Worm (Caenorhabditis elegans) whole organism, late embryonic: ENCODE results near the gene C29F9.8.
"Not testable (repeated sequence)": the region's sequence is repeated elsewhere in the genome, so short reads cannot be mapped to it uniquely, and the experiment has no call there.

ENCODE experiments used
- C08G9.2 ChIP-seq: sonication (generic microtip); optimal IDR thresholded peaks from 2 replicates; lab custom pipeline; 2016; ENCODE audit warnings: mild to moderate bottlenecking, missing genetic modification characterization, moderate library complexity, missing compliant biosample characterization
- K02D7.2 ChIP-seq: sonication (generic microtip); optimal IDR thresholded peaks from 2 replicates; lab custom pipeline; 2017; ENCODE audit warnings: mild to moderate bottlenecking, missing genetic modification characterization, missing compliant biosample characterization
- K09A11.1 ChIP-seq: sonication (generic microtip); optimal IDR thresholded peaks from 2 replicates; lab custom pipeline; 2017; ENCODE audit warnings: antibody characterized with exemption, mild to moderate bottlenecking, missing genetic modification characterization, missing compliant biosample characterization; ENCODE audit not compliant: insufficient read depth
- T23F11.4 ChIP-seq: fragments of 200-800 bp; sonication (Bioruptor generic); optimal IDR thresholded peaks from 2 replicates; lab custom pipeline; 2018; ENCODE audit warnings: mild to moderate bottlenecking, missing genetic modification characterization, missing compliant biosample characterization
- Y22D7AL.16 ChIP-seq: sonication (generic microtip); optimal IDR thresholded peaks from 2 replicates; lab custom pipeline; 2016; ENCODE audit warnings: missing genetic modification characterization, missing compliant biosample characterization
- ahr-1 ChIP-seq: sonication (generic microtip); optimal IDR thresholded peaks from 2 replicates; lab custom pipeline; 2016; ENCODE audit warnings: missing genetic modification characterization, missing compliant biosample characterization
- ama-1 ChIP-seq: fragments of 150-350 bp; optimal IDR thresholded peaks from 2 replicates; lab custom pipeline; 2014
- ceh-14 ChIP-seq: sonication (generic microtip); optimal IDR thresholded peaks from 2 replicates; lab custom pipeline; 2016; ENCODE audit warnings: missing genotype, missing genetic modification characterization, missing compliant biosample characterization
- ceh-18 ChIP-seq: sonication (generic microtip); optimal IDR thresholded peaks from 2 replicates; lab custom pipeline; 2016; ENCODE audit warnings: missing genetic modification characterization, missing compliant biosample characterization
- ceh-19 ChIP-seq: fragments of 200-800 bp; sonication (Bioruptor generic); optimal IDR thresholded peaks from 2 replicates; lab custom pipeline; 2018; ENCODE audit warnings: mild to moderate bottlenecking, missing genetic modification characterization, missing compliant biosample characterization
- ceh-2 ChIP-seq: sonication (generic microtip); optimal IDR thresholded peaks from 2 replicates; lab custom pipeline; 2016; ENCODE audit warnings: missing genotype, missing genetic modification characterization, missing compliant biosample characterization
- ceh-22 ChIP-seq: sonication (generic microtip); optimal IDR thresholded peaks from 2 replicates; lab custom pipeline; 2017; ENCODE audit warnings: missing biosample characterization, missing genetic modification characterization
- ceh-24 ChIP-seq: sonication (generic microtip); optimal IDR thresholded peaks from 2 replicates; lab custom pipeline; 2016; ENCODE audit warnings: mild to moderate bottlenecking, missing genetic modification characterization, missing compliant biosample characterization
- ceh-30 ChIP-seq: fragments of 150-350 bp; optimal IDR thresholded peaks from 2 replicates; lab custom pipeline; 2014; ENCODE audit warnings: missing biosample characterization, missing genetic modification characterization
- ceh-31 ChIP-seq: sonication (generic microtip); optimal IDR thresholded peaks from 2 replicates; lab custom pipeline; 2016; ENCODE audit warnings: missing genetic modification characterization, missing compliant biosample characterization
- ceh-34 ChIP-seq: sonication (generic microtip); optimal IDR thresholded peaks from 2 replicates; lab custom pipeline; 2016; ENCODE audit warnings: mild to moderate bottlenecking, missing genetic modification characterization, missing compliant biosample characterization
- ceh-6 ChIP-seq: fragments of 200-800 bp; sonication (Bioruptor generic); optimal IDR thresholded peaks from 2 replicates; lab custom pipeline; 2018; ENCODE audit warnings: mild to moderate bottlenecking, missing genetic modification characterization, missing compliant biosample characterization
- ceh-9 ChIP-seq: sonication (generic microtip); optimal IDR thresholded peaks from 2 replicates; lab custom pipeline; 2016; ENCODE audit warnings: mild to moderate bottlenecking, missing genetic modification characterization, inconsistent platforms, missing compliant biosample characterization
- che-1 ChIP-seq: sonication (generic microtip); optimal IDR thresholded peaks from 2 replicates; lab custom pipeline; 2016; ENCODE audit warnings: mild to moderate bottlenecking, missing genetic modification characterization, missing compliant biosample characterization
- dve-1 ChIP-seq: sonication (generic microtip); optimal IDR thresholded peaks from 2 replicates; lab custom pipeline; 2017; ENCODE audit warnings: antibody characterized with exemption, mild to moderate bottlenecking, missing genetic modification characterization, missing compliant biosample characterization
- ets-4 ChIP-seq: sonication (generic microtip); optimal IDR thresholded peaks from 2 replicates; lab custom pipeline; 2016; ENCODE audit warnings: missing genetic modification characterization, missing compliant biosample characterization
- eyg-1 ChIP-seq: sonication (generic microtip); optimal IDR thresholded peaks from 2 replicates; lab custom pipeline; 2016; ENCODE audit warnings: missing genotype, missing genetic modification characterization, missing compliant biosample characterization
- fax-1 ChIP-seq: sonication (generic microtip); optimal IDR thresholded peaks from 2 replicates; lab custom pipeline; 2016; ENCODE audit warnings: missing genotype, missing genetic modification characterization, missing compliant biosample characterization
- fkh-6 ChIP-seq: sonication (generic microtip); optimal IDR thresholded peaks from 2 replicates; lab custom pipeline; 2016; ENCODE audit warnings: missing genetic modification characterization, missing compliant biosample characterization
- hlh-13 ChIP-seq: fragments of 200-800 bp; sonication (Bioruptor generic); optimal IDR thresholded peaks from 2 replicates; lab custom pipeline; 2018; ENCODE audit warnings: mild to moderate bottlenecking, missing genetic modification characterization, missing compliant biosample characterization
- hlh-6 ChIP-seq: sonication (generic microtip); optimal IDR thresholded peaks from 2 replicates; lab custom pipeline; 2016; ENCODE audit warnings: missing genotype, missing genetic modification characterization, missing compliant biosample characterization
- hlh-8 ChIP-seq: sonication (generic microtip); optimal IDR thresholded peaks from 2 replicates; lab custom pipeline; 2016; ENCODE audit warnings: missing genotype, missing genetic modification characterization, missing compliant biosample characterization
- madf-2 ChIP-seq: sonication (generic microtip); optimal IDR thresholded peaks from 2 replicates; lab custom pipeline; 2017; ENCODE audit warnings: missing genetic modification characterization, missing compliant biosample characterization
- nfya-1 ChIP-seq: sonication (generic microtip); optimal IDR thresholded peaks from 2 replicates; lab custom pipeline; 2017; ENCODE audit warnings: missing genetic modification characterization, mild to moderate bottlenecking, missing compliant biosample characterization, antibody characterized with exemption, moderate library complexity
- npax-4 ChIP-seq: sonication (generic microtip); optimal IDR thresholded peaks from 2 replicates; lab custom pipeline; 2016; ENCODE audit warnings: missing genetic modification characterization, missing compliant biosample characterization
- odd-2 ChIP-seq: sonication (generic microtip); optimal IDR thresholded peaks from 2 replicates; lab custom pipeline; 2017; ENCODE audit warnings: antibody characterized with exemption, mild to moderate bottlenecking, missing genetic modification characterization, missing compliant biosample characterization
- pat-9 ChIP-seq: fragments of 200-800 bp; sonication (Bioruptor generic); optimal IDR thresholded peaks from 2 replicates; lab custom pipeline; 2018; ENCODE audit warnings: mild to moderate bottlenecking, missing genetic modification characterization, moderate library complexity, missing compliant biosample characterization
- pha-2 ChIP-seq: sonication (generic microtip); optimal IDR thresholded peaks from 2 replicates; lab custom pipeline; 2017; ENCODE audit warnings: mild to moderate bottlenecking, missing genetic modification characterization, missing compliant biosample characterization
- pha-4 ChIP-seq: fragments of 150-350 bp; optimal IDR thresholded peaks from 2 replicates; lab custom pipeline; 2018; ENCODE audit warnings: missing biosample characterization, missing genetic modification reagents, missing genetic modification characterization
- ref-2 ChIP-seq: sonication (generic microtip); optimal IDR thresholded peaks from 2 replicates; lab custom pipeline; 2016; ENCODE audit warnings: missing genetic modification characterization, missing compliant biosample characterization
- rnt-1 ChIP-seq: sonication (generic microtip); optimal IDR thresholded peaks from 2 replicates; lab custom pipeline; 2016; ENCODE audit warnings: missing genetic modification characterization, missing compliant biosample characterization
- sox-2 ChIP-seq: fragments of 200-800 bp; sonication (Bioruptor generic); IDR thresholded peaks from 2 replicates; pipeline ENCODE4 v1.3.6; 2022; ENCODE audit warnings: missing genetic modification reagents, missing genetic modification characterization, missing compliant biosample characterization
- sox-4 ChIP-seq: sonication (generic microtip); optimal IDR thresholded peaks from 2 replicates; lab custom pipeline; 2017; ENCODE audit warnings: mild to moderate bottlenecking, missing genetic modification characterization, inconsistent platforms, missing compliant biosample characterization
- tbx-2 ChIP-seq: sonication (generic microtip); optimal IDR thresholded peaks from 2 replicates; lab custom pipeline; 2016; ENCODE audit warnings: missing genetic modification characterization, missing compliant biosample characterization
- tbx-7 ChIP-seq: sonication (generic microtip); optimal IDR thresholded peaks from 2 replicates; lab custom pipeline; 2016; ENCODE audit warnings: missing genotype, missing genetic modification characterization, missing compliant biosample characterization
- ttx-3 ChIP-seq: sonication (generic microtip); optimal IDR thresholded peaks from 2 replicates; lab custom pipeline; 2016; ENCODE audit warnings: missing genetic modification reagents, missing genetic modification characterization, missing compliant biosample characterization
- unc-42 ChIP-seq: sonication (generic microtip); optimal IDR thresholded peaks from 2 replicates; lab custom pipeline; 2016; ENCODE audit warnings: missing genotype, missing genetic modification characterization, missing compliant biosample characterization
- unc-55 ChIP-seq: sonication (generic microtip); optimal IDR thresholded peaks from 2 replicates; lab custom pipeline; 2017; ENCODE audit warnings: missing biosample characterization, missing genetic modification reagents, missing genetic modification characterization
- ztf-16 ChIP-seq: sonication (generic microtip); optimal IDR thresholded peaks from 2 replicates; lab custom pipeline; 2017; ENCODE audit warnings: missing genetic modification characterization, missing compliant biosample characterization

The C29F9.8 gene

ce11 chrIII:98822-99221, 1.9 kb upstream of the C29F9.8 start, which contains the start of gene C29F9.9:
TSS of gene C29F9.9 (minus strand) at chrIII:98922.
- not testable (repeated sequence) for TF ChIP-seq K02D7.2 (tag; lab: Kevin White, UChicago); pha-2; ceh-34 (tag; lab: Kevin White, UChicago)

DNA sequence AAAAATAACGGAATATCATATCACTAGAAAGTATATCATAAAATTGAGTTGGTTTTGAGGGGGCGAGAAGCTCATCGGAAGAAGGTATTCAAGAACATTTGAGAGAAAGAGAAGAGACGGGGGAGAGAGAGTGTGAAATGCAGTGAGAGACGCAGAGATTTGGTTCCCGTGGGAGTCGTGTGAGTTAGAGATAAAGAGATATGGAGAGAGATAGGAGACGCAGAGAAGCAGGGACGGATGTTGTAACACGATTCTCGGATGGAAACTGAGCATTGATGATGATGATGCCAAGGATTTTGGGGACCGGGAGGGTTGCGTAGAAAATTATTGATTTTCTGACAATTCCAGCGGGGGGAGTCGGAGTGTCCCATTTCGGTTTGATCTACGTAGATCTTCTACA, 722 bp downstream of the C29F9.8 start:
- TF ChIP-seq pha-4 (no peak), ceh-31 (tag; lab: Kevin White, UChicago) (peak; percentile 15), fax-1 (tag; lab: Kevin White, UChicago) (no peak), ceh-2 (tag; lab: Kevin White, UChicago) (peak; percentile 15), ref-2 (tag; lab: Kevin White, UChicago) (peak; percentile 15), ceh-30 (peak; percentile 21), ceh-18 (peak; percentile 58), ahr-1 (tag; lab: Kevin White, UChicago) (no peak), npax-4 (tag; lab: Kevin White, UChicago) (no peak), tbx-2 (peak; percentile 46), rnt-1 (tag; lab: Kevin White, UChicago) (no peak), ztf-16 (tag; lab: Kevin White, UChicago) (no peak), C08G9.2 (peak; percentile 38), unc-42 (tag; lab: Kevin White, UChicago) (no peak), tbx-7 (tag; lab: Kevin White, UChicago) (no peak), pat-9 (tag; lab: Kevin White, UChicago) (peak; percentile 59), ttx-3 (tag; lab: Kevin White, UChicago) (no peak), nfya-1 (tag; lab: Kevin White, UChicago) (peak; percentile 30), madf-2 (tag; lab: Kevin White, UChicago) (no peak), dve-1 (tag; lab: Kevin White, UChicago) (peak; percentile 56), unc-55 (GFP tag; lab: Kevin White, UChicago) (peak; percentile 55), ceh-22 (tag; lab: Kevin White, UChicago) (no peak), hlh-13 (GFP tag; lab: Kevin White, UChicago) (no peak), ceh-34 (tag; lab: Kevin White, UChicago) (peak; percentile 60), sox-4 (tag; lab: Kevin White, UChicago) (no peak)
- TF ChIP-seq, all 69 proteins: peak for 12

DNA sequence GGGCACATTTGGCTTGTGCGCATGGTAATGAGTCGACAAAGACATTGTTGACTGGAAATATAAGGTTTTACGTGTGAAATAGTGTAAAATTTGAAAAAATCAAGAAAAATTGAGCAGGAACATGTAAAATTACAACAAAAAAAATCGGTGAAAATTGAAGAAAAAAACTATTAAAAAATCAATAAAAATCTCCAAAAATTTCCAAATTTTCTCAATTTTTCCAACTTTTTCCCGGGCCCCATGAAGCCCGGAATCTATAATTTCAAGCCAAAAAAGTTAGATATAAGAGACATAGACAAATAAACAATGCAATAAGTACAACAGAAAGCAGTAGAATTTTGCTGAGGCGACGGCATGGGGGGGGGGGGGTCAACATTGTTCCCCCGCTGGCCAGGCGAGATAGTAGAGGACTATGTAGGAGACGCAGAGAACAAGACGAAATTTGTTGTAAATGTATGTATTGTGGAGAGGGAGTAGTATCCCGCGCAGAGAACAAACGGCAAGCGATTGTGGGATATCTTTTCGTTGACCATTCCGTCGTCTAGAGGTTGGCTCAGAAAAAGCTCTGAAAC, 2.1 kb downstream of the C29F9.8 start, which contains the start of gene pat-4:
pat-4 (minus strand) TSS at position 51 of the 572 bp plus-strand sequence.
- TF ChIP-seq ceh-34 (tag; lab: Kevin White, UChicago): peak; percentile 59
- peak; percentile 3 for TF ChIP-seq rnt-1 (tag; lab: Kevin White, UChicago)
- TF ChIP-seq K09A11.1 (tag; lab: Kevin White, UChicago): no peak
- TF ChIP-seq ceh-18: no peak
- TF ChIP-seq ceh-30: no peak
- TF ChIP-seq tbx-2: peak; percentile 51
- no peak for TF ChIP-seq ceh-24 (tag; lab: Kevin White, UChicago)
- no peak for TF ChIP-seq hlh-8 (tag; lab: Kevin White, UChicago)
- TF ChIP-seq Y22D7AL.16 (tag; lab: Kevin White, UChicago): no peak
- TF ChIP-seq ref-2 (tag; lab: Kevin White, UChicago): peak; percentile 45
- TF ChIP-seq ceh-19: peak; percentile 53
- TF ChIP-seq ahr-1 (tag; lab: Kevin White, UChicago): no peak
- TF ChIP-seq pat-9 (tag; lab: Kevin White, UChicago): no peak
- TF ChIP-seq hlh-13 (GFP tag; lab: Kevin White, UChicago): no peak
- peak; percentile 48 for TF ChIP-seq sox-2 (GFP tag; lab: Robert Waterston, UW)
- TF ChIP-seq ceh-9 (tag; lab: Kevin White, UChicago): no peak
- peak; percentile 16 for TF ChIP-seq ceh-2 (tag; lab: Kevin White, UChicago)
- peak; percentile 55 for TF ChIP-seq hlh-6 (tag; lab: Kevin White, UChicago)
- TF ChIP-seq eyg-1 (tag; lab: Kevin White, UChicago): no peak
- TF ChIP-seq madf-2 (tag; lab: Kevin White, UChicago): no peak
- no peak for TF ChIP-seq ama-1 (lab: Kevin White, UChicago)
- TF ChIP-seq che-1: no peak
- TF ChIP-seq T23F11.4 (GFP tag; lab: Kevin White, UChicago): no peak
- no peak for TF ChIP-seq fkh-6 (tag; lab: Kevin White, UChicago)
- no peak for TF ChIP-seq ceh-6
- no peak for TF ChIP-seq npax-4 (tag; lab: Kevin White, UChicago)
- no peak for TF ChIP-seq K02D7.2 (tag; lab: Kevin White, UChicago)
- TF ChIP-seq fax-1 (tag; lab: Kevin White, UChicago): no peak
- peak; percentile 24 for TF ChIP-seq nfya-1 (tag; lab: Kevin White, UChicago)
- TF ChIP-seq ceh-14 (tag; lab: Kevin White, UChicago): no peak
- TF ChIP-seq odd-2: no peak
- TF ChIP-seq dve-1 (tag; lab: Kevin White, UChicago): no peak
- TF ChIP-seq pha-4: no peak
- no peak for TF ChIP-seq ets-4 (tag; lab: Kevin White, UChicago)
